Fruit fly (Drosophila melanogaster): ENCODE results near the gene Rheb.

DNA sequence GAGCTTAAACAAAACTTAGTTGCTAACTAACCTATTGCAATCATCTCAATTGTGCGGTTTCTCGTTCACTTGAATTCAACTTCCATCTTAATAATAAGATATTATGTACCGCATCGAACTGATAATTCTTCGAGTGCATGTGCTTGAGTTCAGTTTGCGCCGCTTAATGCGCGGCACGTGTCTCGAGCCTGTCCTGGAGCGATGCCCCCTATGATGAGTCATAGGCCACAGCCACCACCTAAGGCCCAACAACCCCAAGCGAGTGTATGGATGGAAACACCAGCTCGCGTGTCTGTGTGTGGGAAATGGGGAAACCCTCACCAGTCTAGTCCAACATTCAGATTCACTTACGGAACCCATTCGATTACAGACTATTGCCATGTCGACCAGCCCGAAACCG, 5.2 kb downstream of the Rheb start:
- TF ChIP-seq Dll (optimal IDR thresholded peaks at IDR 0.05) (no peak), psq (optimal IDR thresholded peaks at IDR 0.05) (no peak), pan (optimal IDR thresholded peaks at IDR 0.05) (no peak), EcR (GFP tag; optimal IDR thresholded peaks at IDR 0.05) (no peak), usp (GFP tag; optimal IDR thresholded peaks at IDR 0.05) (no peak), CG8478 (optimal IDR thresholded peaks at IDR 0.05) (no peak)
